Worm (Caenorhabditis elegans) whole organism, L4 larva: ENCODE results near the gene W04H10.1.

Experiments used
- F49E8.2 ChIP-seq: sonication (generic microtip); optimal IDR thresholded peaks from 2 replicates; lab custom pipeline; 2016; ENCODE audit warnings: missing compliant biosample characterization, mild to moderate bottlenecking, missing genetic modification characterization, borderline replicate concordance
- Y75B8A.6 ChIP-seq: fragments of 200-800 bp; sonication (Bioruptor generic); IDR thresholded peaks from 2 replicates; pipeline ENCODE4 v1.3.6; 2022; ENCODE audit warnings: missing genetic modification reagents, missing genetic modification characterization, missing compliant biosample characterization
- ama-1 ChIP-seq: fragments of 150-350 bp; optimal IDR thresholded peaks from 2 replicates; lab custom pipeline; 2014; ENCODE audit warnings: inconsistent platforms, mixed read lengths
- ceh-82 ChIP-seq: sonication (generic microtip); optimal IDR thresholded peaks from 2 replicates; lab custom pipeline; 2017; ENCODE audit warnings: missing biosample characterization, missing genetic modification characterization
- ces-1 ChIP-seq: fragments of 150-350 bp; sonication (generic microtip); optimal IDR thresholded peaks from 4 replicates; lab custom pipeline; 2014; ENCODE audit warnings: missing biosample characterization, missing genetic modification reagents, missing genetic modification characterization
- dmd-8 ChIP-seq: fragments of 200-800 bp; sonication (Bioruptor generic); IDR thresholded peaks from 2 replicates; pipeline ENCODE4 v1.3.6; 2022; ENCODE audit warnings: missing genetic modification characterization, missing compliant biosample characterization
- egl-27 ChIP-seq: sonication (generic microtip); optimal IDR thresholded peaks from 3 replicates; lab custom pipeline; 2017; ENCODE audit warnings: missing biosample characterization, missing genetic modification reagents, missing genetic modification characterization
- hmg-1.1 ChIP-seq: fragments of 200-800 bp; sonication (Bioruptor generic); IDR thresholded peaks from 2 replicates; pipeline ENCODE4 v1.3.6; 2022; ENCODE audit warnings: missing genetic modification reagents, missing genetic modification characterization, missing compliant biosample characterization
- lin-13 ChIP-seq: fragments of 150-350 bp; optimal IDR thresholded peaks from 2 replicates; lab custom pipeline; 2014; ENCODE audit warnings: missing biosample characterization, missing genetic modification reagents, missing genetic modification characterization
- nhr-11 ChIP-seq: fragments of 150-350 bp; optimal IDR thresholded peaks from 2 replicates; lab custom pipeline; 2014; ENCODE audit warnings: missing biosample characterization, missing genetic modification characterization
- nhr-28 ChIP-seq: fragments of 150-350 bp; optimal IDR thresholded peaks from 2 replicates; lab custom pipeline; 2014; ENCODE audit warnings: missing biosample characterization, missing genetic modification characterization
- sdz-12 ChIP-seq: fragments of 200-800 bp; sonication (Bioruptor generic); optimal IDR thresholded peaks from 2 replicates; lab custom pipeline; 2018; ENCODE audit warnings: mild to moderate bottlenecking, missing genetic modification characterization, missing compliant biosample characterization
- zag-1 ChIP-seq: fragments of 150-350 bp; optimal IDR thresholded peaks from 2 replicates; lab custom pipeline; 2014; ENCODE audit warnings: missing biosample characterization, missing genetic modification characterization

DNA sequence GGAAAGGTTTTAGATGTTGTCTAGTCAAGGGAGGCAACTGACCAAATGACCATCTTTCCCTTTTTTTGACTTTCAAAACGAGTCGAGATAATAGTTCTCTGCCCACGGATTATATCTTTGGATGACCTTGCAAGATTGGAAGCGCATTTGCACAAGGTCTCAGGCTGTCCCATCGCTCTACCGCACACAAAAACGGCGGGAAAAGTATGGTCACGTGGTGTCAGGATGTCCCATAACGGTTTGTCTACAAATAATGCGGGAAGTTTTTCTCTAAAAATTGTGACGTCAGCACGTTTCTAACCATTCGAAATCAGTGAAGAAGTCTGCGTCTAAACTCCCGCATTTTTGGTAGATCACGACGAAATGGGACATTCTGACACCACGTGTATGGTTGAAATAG, 516 bp upstream of the W04H10.1 start, which contains the start of gene W04H10.6:
- no peak for TF ChIP-seq nhr-28 (tag; lab: Kevin White, UChicago)
- no peak for TF ChIP-seq sdz-12 (GFP tag; lab: Kevin White, UChicago)
- no peak for TF ChIP-seq egl-27 (tag; lab: Kevin White, UChicago)
- no peak for TF ChIP-seq zag-1 (tag; lab: Kevin White, UChicago)
- no peak for TF ChIP-seq ama-1 (lab: Kevin White, UChicago)
- TF ChIP-seq F49E8.2 (tag; lab: Kevin White, UChicago): no peak
- no peak for TF ChIP-seq hmg-1.1 (GFP tag; lab: Robert Waterston, UW)
- TF ChIP-seq dmd-8 (GFP tag; lab: Robert Waterston, UW): no peak
- TF ChIP-seq ces-1 (GFP tag; lab: Kevin White, UChicago): no peak
- TF ChIP-seq nhr-11 (tag; lab: Kevin White, UChicago): no peak
- no peak for TF ChIP-seq ceh-82
- TF ChIP-seq lin-13: no peak
- TF ChIP-seq Y75B8A.6 (GFP tag; lab: Robert Waterston, UW): no peak
